Worm (Caenorhabditis elegans): Measurements from ENCODE around the gene gap-2.

ce11 chrX:9446177-9446694 is 26.0 kb upstream of the gap-2 start, which contains the start of gene ZK899.1:
- no peak for TF ChIP-seq dao-5 (tag; optimal IDR thresholded peaks at IDR 0.05)
- TF ChIP-seq W03F9.2 (tag; optimal IDR thresholded peaks at IDR 0.05), result no peak

Data from whole organism, L4/young adult.